Worm (Caenorhabditis elegans) whole organism, L1 larva: ENCODE data around the gene F01F1.3.

Experiments used
- C16A3.4 ChIP-seq: fragments of 150-350 bp; optimal IDR thresholded peaks from 2 replicates; lab custom pipeline; 2014; ENCODE audit warnings: missing biosample characterization, missing genetic modification characterization
- Y116A8C.19 ChIP-seq: sonication (generic microtip); optimal IDR thresholded peaks from 2 replicates; lab custom pipeline; 2016; ENCODE audit warnings: missing compliant biosample characterization, missing genetic modification characterization, borderline replicate concordance
- aha-1 ChIP-seq: fragments of 150-350 bp; optimal IDR thresholded peaks from 2 replicates; lab custom pipeline; 2014; ENCODE audit warnings: missing biosample characterization, missing genetic modification characterization
- aly-2 ChIP-seq: fragments of 150-350 bp; optimal IDR thresholded peaks from 2 replicates; lab custom pipeline; 2014; ENCODE audit warnings: missing biosample characterization, missing genetic modification characterization
- blmp-1 ChIP-seq: fragments of 150-350 bp; optimal IDR thresholded peaks from 2 replicates; lab custom pipeline; 2014; ENCODE audit warnings: missing biosample characterization, missing genetic modification characterization
- ceh-63 ChIP-seq: fragments of 200-800 bp; sonication (Bioruptor generic); optimal IDR thresholded peaks from 2 replicates; lab custom pipeline; 2018; ENCODE audit warnings: mild to moderate bottlenecking, missing genetic modification characterization, missing compliant biosample characterization
- ceh-8 ChIP-seq: fragments of 200-800 bp; sonication (Bioruptor generic); optimal IDR thresholded peaks from 2 replicates; lab custom pipeline; 2018; ENCODE audit warnings: mild to moderate bottlenecking, missing genetic modification characterization, moderate library complexity, missing compliant biosample characterization
- ceh-82 ChIP-seq, 3 experiments: fragments of 150-350 bp in 1 of 3; sonication (generic microtip) in 2 of 3; optimal IDR thresholded peaks; 2 replicates each; lab custom pipeline; 2014 to 2017; ENCODE audit warnings: missing biosample characterization in 3 of 3, missing genetic modification characterization in 3 of 3
- ceh-90 ChIP-seq: sonication (generic microtip); optimal IDR thresholded peaks from 2 replicates; lab custom pipeline; 2016; ENCODE audit warnings: missing genetic modification characterization, missing compliant biosample characterization
- ces-1 ChIP-seq: fragments of 150-350 bp; optimal IDR thresholded peaks from 2 replicates; lab custom pipeline; 2014; ENCODE audit warnings: missing biosample characterization, missing genetic modification reagents, missing genetic modification characterization
- dpl-1 ChIP-seq, 3 experiments: fragments of 150-350 bp in 2 of 3; sonication (generic microtip) in 1 of 3; optimal IDR thresholded peaks; 2 replicates each; lab custom pipeline; 2014 to 2017; ENCODE audit warnings: missing biosample characterization in 3 of 3, missing genetic modification characterization in 3 of 3, missing genetic modification reagents in 3 of 3
- efl-1 ChIP-seq, 4 experiments: fragments of 150-350 bp; optimal IDR thresholded peaks in 3 of 4; peaks in 1 of 4; 1 replicate in 1 of 4; 2 replicates in 3 of 4; lab custom pipeline; 2014; ENCODE audit warnings: missing biosample characterization in 2 of 4, missing genetic modification characterization in 2 of 4, missing genetic modification reagents in 2 of 4
- egl-27 ChIP-seq, 2 experiments: fragments of 150-350 bp in 1 of 2; sonication (generic microtip); optimal IDR thresholded peaks; 3 replicates each; lab custom pipeline; 2017 to 2018; ENCODE audit warnings: missing biosample characterization in 2 of 2, missing genetic modification characterization in 2 of 2, missing genetic modification reagents in 2 of 2
- elt-3 ChIP-seq, 6 experiments: fragments of 150-350 bp in 1 of 6; sonication (generic microtip); optimal IDR thresholded peaks; 2 replicates each; lab custom pipeline; 2017 to 2018; ENCODE audit warnings: missing biosample characterization in 6 of 6, missing genetic modification characterization in 6 of 6, inconsistent platforms in 1 of 6
- fkh-10 ChIP-seq: sonication (generic microtip); optimal IDR thresholded peaks from 2 replicates; lab custom pipeline; 2017; ENCODE audit warnings: missing biosample characterization, missing genetic modification reagents, missing genetic modification characterization
- fkh-4 ChIP-seq: sonication (generic microtip); optimal IDR thresholded peaks from 2 replicates; lab custom pipeline; 2016; ENCODE audit warnings: missing compliant biosample characterization, missing genetic modification characterization, borderline replicate concordance
- fos-1 ChIP-seq: fragments of 150-350 bp; optimal IDR thresholded peaks from 2 replicates; lab custom pipeline; 2014; ENCODE audit warnings: missing biosample characterization, missing genetic modification characterization
- hlh-17 ChIP-seq: fragments of 200-800 bp; sonication (Bioruptor generic); optimal IDR thresholded peaks from 2 replicates; lab custom pipeline; 2018; ENCODE audit warnings: missing genetic modification characterization, mild to moderate bottlenecking, missing compliant biosample characterization, moderate library complexity, borderline replicate concordance
- hpl-2 ChIP-seq: fragments of 150-350 bp; optimal IDR thresholded peaks from 2 replicates; lab custom pipeline; 2014; ENCODE audit warnings: missing biosample characterization, missing genetic modification reagents, missing genetic modification characterization
- isw-1 ChIP-seq: fragments of 200-800 bp; sonication (Bioruptor generic); IDR thresholded peaks from 2 replicates; pipeline ENCODE4 v1.3.6; 2022; ENCODE audit warnings: missing genetic modification characterization, missing compliant biosample characterization
- lin-14 ChIP-seq: fragments of 200-800 bp; sonication (Bioruptor generic); optimal IDR thresholded peaks from 2 replicates; lab custom pipeline; 2018; ENCODE audit warnings: mild to moderate bottlenecking, missing genetic modification characterization, moderate library complexity, missing compliant biosample characterization
- lin-15B ChIP-seq: fragments of 150-350 bp; sonication (generic microtip); optimal IDR thresholded peaks from 3 replicates; lab custom pipeline; 2014; ENCODE audit warnings: missing biosample characterization, missing genetic modification characterization
- lin-39 ChIP-seq: fragments of 150-350 bp; optimal IDR thresholded peaks from 2 replicates; lab custom pipeline; 2014; ENCODE audit warnings: missing biosample characterization, missing genetic modification reagents, missing genetic modification characterization
- lir-3 ChIP-seq: sonication (generic microtip); optimal IDR thresholded peaks from 2 replicates; lab custom pipeline; 2016; ENCODE audit warnings: mild to moderate bottlenecking, missing genetic modification characterization, moderate library complexity, missing compliant biosample characterization; ENCODE audit not compliant: poor library complexity
- lsy-2 ChIP-seq, 2 experiments: fragments of 150-350 bp; optimal IDR thresholded peaks; 2 replicates each; lab custom pipeline; 2014; ENCODE audit warnings: missing biosample characterization in 2 of 2, missing genetic modification characterization in 2 of 2
- mdl-1 ChIP-seq, 2 experiments: fragments of 150-350 bp; optimal IDR thresholded peaks; 2 replicates each; lab custom pipeline; 2014 to 2017; ENCODE audit warnings: missing biosample characterization in 2 of 2, missing genetic modification characterization in 2 of 2, inconsistent platforms in 1 of 2
- mef-2 ChIP-seq: fragments of 150-350 bp; optimal IDR thresholded peaks from 2 replicates; lab custom pipeline; 2014; ENCODE audit warnings: missing biosample characterization, missing genetic modification characterization
- mep-1 ChIP-seq: fragments of 150-350 bp; optimal IDR thresholded peaks from 2 replicates; lab custom pipeline; 2014; ENCODE audit warnings: missing biosample characterization, missing genetic modification characterization
- nhr-11 ChIP-seq: fragments of 150-350 bp; optimal IDR thresholded peaks from 2 replicates; lab custom pipeline; 2014; ENCODE audit warnings: missing biosample characterization, missing genetic modification characterization
- nhr-12 ChIP-seq: sonication (generic microtip); optimal IDR thresholded peaks from 2 replicates; lab custom pipeline; 2017; ENCODE audit warnings: missing biosample characterization, missing genetic modification characterization
- nhr-20 ChIP-seq: sonication (generic microtip); optimal IDR thresholded peaks from 2 replicates; lab custom pipeline; 2016; ENCODE audit warnings: mild to moderate bottlenecking, missing genetic modification characterization, missing compliant biosample characterization
- nhr-47 ChIP-seq: sonication (generic microtip); optimal IDR thresholded peaks from 2 replicates; lab custom pipeline; 2016; ENCODE audit warnings: mild to moderate bottlenecking, missing genetic modification characterization, moderate library complexity, missing compliant biosample characterization
- nhr-84 ChIP-seq: sonication (generic microtip); optimal IDR thresholded peaks from 2 replicates; lab custom pipeline; 2017; ENCODE audit warnings: missing biosample characterization, missing genetic modification characterization
- pag-3 ChIP-seq: sonication (generic microtip); optimal IDR thresholded peaks from 2 replicates; lab custom pipeline; 2017; ENCODE audit warnings: missing genetic modification characterization, mild to moderate bottlenecking, missing compliant biosample characterization, antibody characterized with exemption, borderline replicate concordance; ENCODE audit not compliant: insufficient read depth
- pqm-1 ChIP-seq: sonication (generic microtip); optimal IDR thresholded peaks from 3 replicates; lab custom pipeline; 2017; ENCODE audit warnings: missing biosample characterization, missing genetic modification characterization
- rnt-1 ChIP-seq: sonication (generic microtip); optimal IDR thresholded peaks from 2 replicates; lab custom pipeline; 2016; ENCODE audit warnings: mild to moderate bottlenecking, missing genetic modification characterization, moderate library complexity, missing compliant biosample characterization
- snpc-4 ChIP-seq: fragments of 150-350 bp; optimal IDR thresholded peaks from 2 replicates; lab custom pipeline; 2014; ENCODE audit warnings: missing biosample characterization, missing genetic modification characterization
- snu-23 ChIP-seq: sonication (generic microtip); optimal IDR thresholded peaks from 2 replicates; lab custom pipeline; 2016; ENCODE audit warnings: missing genetic modification characterization, missing compliant biosample characterization
- sup-37 ChIP-seq: fragments of 200-800 bp; sonication (Bioruptor generic); optimal IDR thresholded peaks from 2 replicates; lab custom pipeline; 2018; ENCODE audit warnings: mild to moderate bottlenecking, missing genetic modification characterization, missing compliant biosample characterization
- swsn-7 ChIP-seq: sonication (generic microtip); optimal IDR thresholded peaks from 2 replicates; lab custom pipeline; 2016; ENCODE audit warnings: missing genetic modification characterization, missing compliant biosample characterization
- tbx-2 ChIP-seq: sonication (generic microtip); optimal IDR thresholded peaks from 2 replicates; lab custom pipeline; 2016; ENCODE audit warnings: missing genetic modification characterization, missing compliant biosample characterization
- unc-62 ChIP-seq: fragments of 150-350 bp; optimal IDR thresholded peaks from 2 replicates; lab custom pipeline; 2014; ENCODE audit warnings: missing biosample characterization, missing genetic modification reagents, missing genetic modification characterization
- unc-98 ChIP-seq: fragments of 200-800 bp; sonication (Bioruptor generic); IDR thresholded peaks from 2 replicates; pipeline ENCODE4 v1.3.6; 2022; ENCODE audit warnings: missing genetic modification characterization, missing compliant biosample characterization
- xbp-1 ChIP-seq: sonication (generic microtip); optimal IDR thresholded peaks from 2 replicates; lab custom pipeline; 2016; ENCODE audit warnings: missing genetic modification characterization, missing compliant biosample characterization
- ztf-11 ChIP-seq, 2 experiments: sonication (generic microtip); optimal IDR thresholded peaks; 2 replicates each; lab custom pipeline; 2016 to 2017; ENCODE audit warnings: missing genetic modification characterization in 2 of 2, missing biosample characterization in 1 of 2, missing compliant biosample characterization in 1 of 2
- ztf-4 ChIP-seq: fragments of 150-350 bp; optimal IDR thresholded peaks from 2 replicates; lab custom pipeline; 2014; ENCODE audit warnings: missing biosample characterization, missing genetic modification characterization

Gene F01F1.3

DNA sequence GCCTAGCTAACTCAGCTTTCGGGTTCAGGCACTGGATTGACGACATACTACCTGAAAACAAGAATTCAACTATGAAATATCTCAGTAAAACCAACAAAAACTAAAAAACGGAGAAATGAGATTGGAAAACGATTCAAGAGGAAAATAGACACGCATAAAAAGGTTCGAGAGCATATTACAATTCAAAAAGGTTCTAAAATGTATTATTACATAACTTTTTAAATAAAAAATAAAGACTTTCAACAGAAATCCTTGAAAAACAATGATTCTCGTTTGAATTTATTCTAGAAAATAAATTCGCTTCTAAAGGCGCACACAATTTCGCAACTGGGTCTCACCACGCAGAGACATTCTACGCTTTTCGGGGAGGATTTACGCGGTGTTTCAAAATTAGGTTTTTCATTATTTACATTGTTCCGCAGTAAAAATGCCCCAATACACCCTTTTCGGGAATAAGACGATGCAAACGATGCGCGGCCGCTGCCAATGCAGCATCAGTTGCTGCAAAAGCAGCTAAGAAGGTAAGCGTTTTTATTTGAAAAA is 16.0 kb upstream of the F01F1.3 start, which contains the start of the genes cct-6 and alh-9 (continued):
- TF ChIP-seq ztf-4 (tag; lab: Kevin White, UChicago) (peak; percentile 61), C16A3.4 (tag; lab: Kevin White, UChicago) (peak; percentile 88), fos-1 (tag; lab: Kevin White, UChicago) (peak; percentile 62), dpl-1 (GFP tag; optimal IDR thresholded peaks at IDR 0.05; lab: Kevin White, UChicago) (peak; percentile 95 to 98 (median 96)), ztf-11 (tag; optimal IDR thresholded peaks at IDR 0.05; lab: Kevin White, UChicago) (peak in 1 of 2 experiments; percentile 8), nhr-11 (tag; lab: Kevin White, UChicago) (peak; percentile 8), hlh-17 (no peak), nhr-20 (tag; lab: Kevin White, UChicago) (peak; percentile 84), ces-1 (no peak), nhr-84 (tag; lab: Kevin White, UChicago) (no peak), mep-1 (tag; lab: Kevin White, UChicago) (peak; percentile 93), lin-14 (GFP tag; lab: Kevin White, UChicago) (peak; percentile 79), fkh-10 (GFP tag; lab: Kevin White, UChicago) (peak; percentile 28), swsn-7 (tag; lab: Kevin White, UChicago) (peak; percentile 75), Y116A8C.19 (tag; lab: Kevin White, UChicago) (no peak), tbx-2 (tag; lab: Kevin White, UChicago) (peak; percentile 76), nhr-47 (tag; lab: Kevin White, UChicago) (peak; percentile 81), snu-23 (GFP tag; lab: Kevin White, UChicago) (peak; percentile 89), ceh-90 (tag; lab: Kevin White, UChicago) (peak; percentile 7), lir-3 (tag; lab: Kevin White, UChicago) (peak; percentile 42), aly-2 (tag; lab: Kevin White, UChicago) (peak; percentile 15), unc-62 (no peak), rnt-1 (tag; lab: Kevin White, UChicago) (peak; percentile 81), blmp-1 (tag; lab: Kevin White, UChicago) (peak; percentile 87), egl-27 (tag; optimal IDR thresholded peaks at IDR 0.05; lab: Kevin White, UChicago) (no peak), mef-2 (no peak), lin-15B (tag; lab: Kevin White, UChicago) (peak; percentile 73), ceh-63 (GFP tag; lab: Kevin White, UChicago) (no peak), mdl-1 (tag; optimal IDR thresholded peaks at IDR 0.05; lab: Kevin White, UChicago) (peak in 1 of 2 experiments; percentile 83), snpc-4 (tag; lab: Kevin White, UChicago) (peak; percentile 51), lin-39 (tag; lab: Kevin White, UChicago) (peak; percentile 33), isw-1 (GFP tag; lab: Robert Waterston, UW) (peak; percentile 81)
- TF ChIP-seq, all 84 proteins: peak for 51

DNA sequence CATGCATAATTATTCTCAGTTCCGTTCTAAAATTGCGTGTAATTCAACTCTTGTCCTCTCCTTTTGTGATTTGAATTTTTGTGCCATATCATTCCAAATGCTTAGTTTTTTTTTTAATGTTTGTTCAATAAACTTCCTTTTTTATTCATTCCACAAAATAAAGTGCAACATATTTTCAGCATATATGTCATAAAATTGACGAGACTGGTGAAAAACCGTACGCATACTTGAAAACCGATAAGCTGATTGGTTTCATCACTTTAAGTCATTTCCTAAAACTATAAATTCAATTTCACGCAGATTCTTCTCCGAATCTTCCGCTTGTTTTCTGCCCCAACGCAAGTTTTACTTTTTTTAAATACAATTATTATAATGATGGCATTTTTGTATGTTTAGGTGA is 12.7 kb upstream of the F01F1.3 start, which contains the start of gene dpf-4:
TSS of gene dpf-4 (plus strand) at position 301 of the 400 bp plus-strand sequence.
- no peak for TF ChIP-seq efl-1 (optimal IDR thresholded peaks at IDR 0.05; lab: Kevin White, UChicago)
- TF ChIP-seq efl-1 (GFP tag; optimal IDR thresholded peaks at IDR 0.05 in 1 of 2; lab: Kevin White, UChicago) = peak in 1 of 2 experiments; percentile 75
- TF ChIP-seq blmp-1 (tag; lab: Kevin White, UChicago) = no peak
- no peak for TF ChIP-seq snu-23 (GFP tag; lab: Kevin White, UChicago)

DNA sequence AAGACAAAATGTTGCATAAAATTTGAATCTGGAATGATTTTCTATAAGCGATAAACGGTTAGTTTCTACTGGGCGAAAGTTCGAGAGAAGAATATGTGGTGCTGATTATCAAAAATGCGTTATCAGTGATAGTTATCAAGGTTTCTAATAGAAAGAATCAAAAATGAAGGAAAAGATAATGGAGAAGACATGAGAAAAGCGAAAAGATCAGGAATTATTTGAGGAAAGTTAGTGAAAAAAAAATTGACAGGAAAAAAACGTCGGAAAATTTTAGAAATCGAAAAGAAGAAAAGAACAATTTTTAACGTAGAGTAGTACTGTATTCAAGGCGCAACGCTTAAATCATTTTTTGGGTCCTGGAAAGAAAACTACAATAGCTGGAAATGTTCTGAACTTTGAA is 8.0 kb upstream of the F01F1.3 start, which contains the start of gene dnpp-1:
TSS of gene dnpp-1 (minus strand) at position 30 of the 400 bp plus-strand sequence.
- TF ChIP-seq hpl-2 (GFP tag; lab: Kevin White, UChicago) = no peak
- no peak for TF ChIP-seq xbp-1 (tag; lab: Kevin White, UChicago)
- TF ChIP-seq mdl-1 (tag; optimal IDR thresholded peaks at IDR 0.05; lab: Kevin White, UChicago) = no peak
- no peak for TF ChIP-seq ceh-82 (tag; optimal IDR thresholded peaks at IDR 0.05; lab: Kevin White, UChicago)
- TF ChIP-seq aha-1 = no peak
- no peak for TF ChIP-seq lin-15B (tag; lab: Kevin White, UChicago)
- no peak for TF ChIP-seq ceh-8 (GFP tag; lab: Kevin White, UChicago)
- peak; percentile 36 for TF ChIP-seq pqm-1 (tag; lab: Kevin White, UChicago)
- TF ChIP-seq elt-3 (tag; optimal IDR thresholded peaks at IDR 0.05; lab: Kevin White, UChicago) = no peak
- TF ChIP-seq sup-37 (GFP tag; lab: Kevin White, UChicago) = no peak
- no peak for TF ChIP-seq aly-2 (tag; lab: Kevin White, UChicago)
- no peak for TF ChIP-seq pag-3
- no peak for TF ChIP-seq ztf-11 (tag; optimal IDR thresholded peaks at IDR 0.05; lab: Kevin White, UChicago)
- TF ChIP-seq fkh-4 (tag; lab: Kevin White, UChicago) = no peak
- TF ChIP-seq nhr-12 (tag; lab: Kevin White, UChicago) = no peak
- peak; percentile 62 for TF ChIP-seq blmp-1 (tag; lab: Kevin White, UChicago)
- no peak for TF ChIP-seq lsy-2 (tag; optimal IDR thresholded peaks at IDR 0.05; lab: Kevin White, UChicago)
- no peak for TF ChIP-seq lin-14 (GFP tag; lab: Kevin White, UChicago)
- no peak for TF ChIP-seq efl-1 (optimal IDR thresholded peaks at IDR 0.05; lab: Kevin White, UChicago)
- TF ChIP-seq efl-1 (GFP tag; optimal IDR thresholded peaks at IDR 0.05 in 1 of 2; lab: Kevin White, UChicago) = no peak
- TF ChIP-seq unc-98 (GFP tag; lab: Robert Waterston, UW) = no peak
